Worm (Caenorhabditis elegans): Measurements from ENCODE around the gene sgo-1.

- TF ChIP-seq zip-8 (tag; optimal IDR thresholded peaks at IDR 0.05), result no peak
- TF ChIP-seq snpc-4 (tag; optimal IDR thresholded peaks at IDR 0.05), result no peak
- TF ChIP-seq unc-120 (tag; optimal IDR thresholded peaks at IDR 0.05; ENCODE audit: poor library complexity, severe bottlenecking), result no peak
- TF ChIP-seq lsy-2 (tag; optimal IDR thresholded peaks at IDR 0.05), result no peak
- TF ChIP-seq unc-39 (tag; optimal IDR thresholded peaks at IDR 0.05), result no peak
- TF ChIP-seq elt-1 (tag; optimal IDR thresholded peaks at IDR 0.05; ENCODE audit: borderline replicate concordance, insufficient read depth), result no peak
- peak; percentile 21 for TF ChIP-seq pha-4 (tag; optimal IDR thresholded peaks at IDR 0.05)
Observed at ce11 chrIV:7774206-7774605, 22.1 kb downstream of the sgo-1 start, which contains the start of the genes hcf-1 and swd-2.2.

All from whole organism, mixed stage, embryonic.